Worm (Caenorhabditis elegans): ENCODE results near the gene Y73B3A.4.
"Not testable (repeated sequence)": the region's sequence is repeated elsewhere in the genome, so short reads cannot be mapped to it uniquely, and the experiment has no call there.

ce11 chrX:47484-47883, 57.1 kb downstream of the Y73B3A.4 start, which contains the start of gene Y73B3A.20:
- TF ChIP-seq dao-5, W03F9.2 (tag; optimal IDR thresholded peaks at IDR 0.05): not testable (repeated sequence)

Data from whole organism, L4/young adult.